Worm (Caenorhabditis elegans): ENCODE data around the gene C50C3.5.

- TF ChIP-seq unc-62 (GFP tag; optimal IDR thresholded peaks at IDR 0.05) = no peak
- TF ChIP-seq aly-2 (tag; optimal IDR thresholded peaks at IDR 0.05) = no peak
- TF ChIP-seq fkh-10 (GFP tag; optimal IDR thresholded peaks at IDR 0.05) = no peak
- TF ChIP-seq jun-1 (tag; optimal IDR thresholded peaks at IDR 0.05) = no peak
- no peak for TF ChIP-seq R02D3.7 (tag; optimal IDR thresholded peaks at IDR 0.05)
- no peak for TF ChIP-seq nhr-237 (tag; optimal IDR thresholded peaks at IDR 0.05)
- no peak for TF ChIP-seq ceh-28 (tag; optimal IDR thresholded peaks at IDR 0.05)
- TF ChIP-seq snpc-4 (tag; optimal IDR thresholded peaks at IDR 0.05) = no peak
- no peak for TF ChIP-seq elt-2 (tag; optimal IDR thresholded peaks at IDR 0.05)
- TF ChIP-seq elt-1 (tag; optimal IDR thresholded peaks at IDR 0.05) = no peak
- TF ChIP-seq ama-1 (optimal IDR thresholded peaks at IDR 0.05) = no peak
- peak; percentile 57 for TF ChIP-seq lin-15B (tag; optimal IDR thresholded peaks at IDR 0.05)
Measured at ce11 chrIII:8224769-8225168, 45.7 kb downstream of the C50C3.5 start, which contains the start of gene mob-4.

All from whole organism, L3 larva.